Fruit fly (Drosophila melanogaster): Measurements from ENCODE around the gene Tango14.

The Tango14 gene

dm6 chr2L:1128344-1128931 lies 30.0 kb upstream of the Tango14 start (continued):
- peak in 1 of 2 experiments; percentile 64 for TF ChIP-seq crp (GFP tag; optimal IDR thresholded peaks at IDR 0.05)
- peak; percentile 51 for TF ChIP-seq MESR4 (GFP tag; optimal IDR thresholded peaks at IDR 0.05)
- TF ChIP-seq CG6683 (GFP tag; optimal IDR thresholded peaks at IDR 0.05) = no peak

dm6 chr2L:1128932-1129887 lies 29.3 kb upstream of the Tango14 start, which contains the start of the genes Pino and TBC1D23:
Pino (minus strand) TSS chr2L:1128953.
TBC1D23 (plus strand) TSS chr2L:1129316.
- TF ChIP-seq Oaz (GFP tag; IDR thresholded peaks at IDR 0.05) (peak; percentile 46; the same call in 1 of the 2 replicates), CG17328 (GFP tag; IDR thresholded peaks at IDR 0.05) (peak; percentile 70), CTCF (GFP tag; optimal IDR thresholded peaks at IDR 0.05) (no peak), CG11456 (GFP tag; IDR thresholded peaks at IDR 0.05) (peak; percentile 75; the same call in 2 of the 3 replicates), CG1233 (GFP tag; optimal IDR thresholded peaks at IDR 0.05) (peak; percentile 53), CG32532 (GFP tag; IDR thresholded peaks at IDR 0.05) (peak; percentile 81), stc (GFP tag; IDR thresholded peaks at IDR 0.05) (peak; percentile 21; the same call in 1 of the 2 replicates), CG12104 (GFP tag; optimal IDR thresholded peaks at IDR 0.05) (peak; percentile 50), dysf (GFP tag; IDR thresholded peaks at IDR 0.05) (peak; percentile 79), Oli (tag; optimal IDR thresholded peaks at IDR 0.05) (peak; percentile 33), so (GFP tag; IDR thresholded peaks at IDR 0.05) (peak; percentile 69; the same call in 1 of the 3 replicates), Dref (GFP tag; IDR thresholded peaks at IDR 0.05) (peak; percentile 68), ab (GFP tag; optimal IDR thresholded peaks at IDR 0.05) (no peak), pnt (GFP tag; optimal IDR thresholded peaks at IDR 0.05) (peak; percentile 25), Ada2b (GFP tag; IDR thresholded peaks at IDR 0.05) (peak; percentile 35; the same call in 1 of the 2 replicates), CG14667 (GFP tag; IDR thresholded peaks at IDR 0.05) (peak; percentile 58), bab2 (GFP tag; optimal IDR thresholded peaks at IDR 0.05) (peak; percentile 62), CG10979 (tag; optimal IDR thresholded peaks at IDR 0.05) (peak; percentile 54), C15 (GFP tag; IDR thresholded peaks at IDR 0.05) (peak; percentile 36; the same call in 1 of the 3 replicates), CG16815 (GFP tag; optimal IDR thresholded peaks at IDR 0.05) (peak; percentile 56), CG4617 (GFP tag; optimal IDR thresholded peaks at IDR 0.05; ENCODE audit: borderline replicate concordance) (no peak), pfk (GFP tag; optimal IDR thresholded peaks at IDR 0.05) (no peak), CG3838 (GFP tag; optimal IDR thresholded peaks at IDR 0.05) (no peak), chinmo (GFP tag; IDR thresholded peaks at IDR 0.05; ENCODE audit: partially characterized antibody) (0 out of 4 replicates have a peak, but pooled peaks have one; percentile 4), HLHmδ (GFP tag; optimal IDR thresholded peaks at IDR 0.05) (no peak), jing (GFP tag; optimal IDR thresholded peaks at IDR 0.05) (no peak), gsb (GFP tag; IDR thresholded peaks at IDR 0.05) (no peak), CG10565 (GFP tag; optimal IDR thresholded peaks at IDR 0.05) (no peak), chif (GFP tag; optimal IDR thresholded peaks at IDR 0.05) (peak in 1 of 2 experiments; percentile 45), Fer3 (tag; optimal IDR thresholded peaks at IDR 0.05) (peak; percentile 59), fd3F (GFP tag; optimal IDR thresholded peaks at IDR 0.05) (peak; percentile 47), row (GFP tag; IDR thresholded peaks at IDR 0.05) (peak; percentile 86), CG2678 (tag; optimal IDR thresholded peaks at IDR 0.05) (peak; percentile 78), pan (optimal IDR thresholded peaks at IDR 0.05) (no peak), pan (GFP tag; optimal IDR thresholded peaks at IDR 0.05 in 1 of 2, IDR thresholded peaks at IDR 0.05 in 1 of 2) (peak in 1 of 2 experiments; percentile 77), PHDP (tag; optimal IDR thresholded peaks at IDR 0.05) (peak; percentile 71), HLH3B (GFP tag; IDR thresholded peaks at IDR 0.05) (peak; percentile 60; the same call in 1 of the 2 replicates), psq (GFP tag; optimal IDR thresholded peaks at IDR 0.05) (peak; percentile 45), mld (GFP tag; IDR thresholded peaks at IDR 0.05; ENCODE audit: partially characterized antibody) (no peak), ro (GFP tag; IDR thresholded peaks at IDR 0.05) (peak; percentile 35), mam (GFP tag; optimal IDR thresholded peaks at IDR 0.05) (peak; percentile 68), zen2 (GFP tag; IDR thresholded peaks at IDR 0.05; ENCODE audit: partially characterized antibody) (0 out of 3 replicates have a peak, but pooled peaks have one; percentile 42), CG12071 (GFP tag; optimal IDR thresholded peaks at IDR 0.05) (no peak)
